Worm (Caenorhabditis elegans): Measurements from ENCODE around the gene plst-1.

plst-1 gene

DNA sequence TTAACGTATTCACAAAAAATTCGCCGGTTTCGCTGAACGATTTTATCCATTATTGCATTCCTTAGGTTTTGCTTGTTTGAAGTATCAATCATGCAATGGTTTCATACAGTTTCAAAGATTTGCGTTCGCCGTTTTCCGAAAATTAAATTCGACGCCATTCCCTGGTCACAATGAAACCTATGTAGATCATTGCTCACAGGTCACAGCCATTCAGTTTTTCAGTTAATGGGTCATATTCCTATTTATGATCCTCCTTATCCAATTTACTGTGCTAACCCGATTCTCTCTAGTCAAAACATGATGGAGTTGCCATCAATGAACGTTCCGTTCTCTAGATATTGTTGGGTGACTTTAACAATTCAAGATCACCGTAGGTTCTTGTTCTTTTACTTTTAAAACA is 24.5 kb upstream of the plst-1 start, which contains the start of gene F38A1.13:
F38A1.13 (plus strand) TSS at position 301 of the 400 bp plus-strand sequence.
- TF ChIP-seq mml-1 (tag; optimal IDR thresholded peaks at IDR 0.05) (no peak), tbx-2 (tag; optimal IDR thresholded peaks at IDR 0.05) (no peak), skn-1 (tag; optimal IDR thresholded peaks at IDR 0.05) (no peak), fkh-10 (GFP tag; optimal IDR thresholded peaks at IDR 0.05) (no peak), lin-39 (tag; optimal IDR thresholded peaks at IDR 0.05) (no peak), daf-12 (tag; optimal IDR thresholded peaks at IDR 0.05) (no peak), egl-27 (tag; optimal IDR thresholded peaks at IDR 0.05) (no peak), nhr-11 (tag; optimal IDR thresholded peaks at IDR 0.05) (no peak), sea-2 (GFP tag; optimal IDR thresholded peaks at IDR 0.05) (no peak), ztf-4 (tag; optimal IDR thresholded peaks at IDR 0.05) (no peak), nhr-237 (tag; optimal IDR thresholded peaks at IDR 0.05) (no peak), snpc-4 (tag; optimal IDR thresholded peaks at IDR 0.05) (no peak), lin-15B (tag; optimal IDR thresholded peaks at IDR 0.05) (no peak), pqm-1 (tag; optimal IDR thresholded peaks at IDR 0.05) (no peak), R02D3.7 (tag; optimal IDR thresholded peaks at IDR 0.05) (no peak), fos-1 (tag; optimal IDR thresholded peaks at IDR 0.05) (no peak), ceh-28 (tag; optimal IDR thresholded peaks at IDR 0.05) (no peak), unc-39 (tag; optimal IDR thresholded peaks at IDR 0.05) (no peak)

ce11 chrIV:1266138-1266537 is 23.3 kb upstream of the plst-1 start:
- TF ChIP-seq elt-2 (tag; optimal IDR thresholded peaks at IDR 0.05): peak; percentile 97
- TF ChIP-seq pqm-1 (tag; optimal IDR thresholded peaks at IDR 0.05): peak; percentile 78
- TF ChIP-seq nfya-1 (tag; optimal IDR thresholded peaks at IDR 0.05; ENCODE audit: insufficient read depth): no peak
- peak; percentile 24 for TF ChIP-seq pha-4 (tag; optimal IDR thresholded peaks at IDR 0.05)
- TF ChIP-seq daf-12 (tag; optimal IDR thresholded peaks at IDR 0.05): no peak
- no peak for TF ChIP-seq unc-62 (GFP tag; optimal IDR thresholded peaks at IDR 0.05)
- no peak for TF ChIP-seq egl-27 (tag; optimal IDR thresholded peaks at IDR 0.05)
- TF ChIP-seq jun-1 (tag; optimal IDR thresholded peaks at IDR 0.05): peak; percentile 61
- TF ChIP-seq unc-39 (tag; optimal IDR thresholded peaks at IDR 0.05): no peak
- no peak for TF ChIP-seq nhr-25 (tag; optimal IDR thresholded peaks at IDR 0.05)

DNA sequence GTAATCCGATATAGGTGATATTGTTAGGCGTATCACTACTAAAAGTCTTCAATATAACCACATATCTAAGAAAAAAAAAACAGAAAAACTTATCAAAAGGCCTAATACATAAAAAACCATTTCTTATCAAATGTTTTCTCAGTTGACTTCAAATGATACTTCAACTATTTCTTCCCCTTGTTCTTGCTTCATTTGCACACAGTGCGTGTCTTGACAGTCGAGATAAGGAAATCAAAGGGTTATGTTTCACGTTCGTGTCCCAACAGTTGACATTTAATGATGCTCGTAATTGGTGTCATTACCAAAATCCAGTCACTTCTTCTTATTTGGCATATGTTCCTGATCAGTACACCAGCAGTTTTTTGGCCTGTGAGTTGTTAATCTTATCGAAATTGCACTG is 22.7 kb upstream of the plst-1 start, which contains the start of gene clec-170:
clec-170 (plus strand) TSS at position 143 of the 400 bp plus-strand sequence.
- peak; percentile 12 for TF ChIP-seq pqm-1 (tag; optimal IDR thresholded peaks at IDR 0.05)
- peak; percentile 81 for TF ChIP-seq elt-2 (tag; optimal IDR thresholded peaks at IDR 0.05)
- TF ChIP-seq ztf-11 (tag; optimal IDR thresholded peaks at IDR 0.05): no peak

DNA sequence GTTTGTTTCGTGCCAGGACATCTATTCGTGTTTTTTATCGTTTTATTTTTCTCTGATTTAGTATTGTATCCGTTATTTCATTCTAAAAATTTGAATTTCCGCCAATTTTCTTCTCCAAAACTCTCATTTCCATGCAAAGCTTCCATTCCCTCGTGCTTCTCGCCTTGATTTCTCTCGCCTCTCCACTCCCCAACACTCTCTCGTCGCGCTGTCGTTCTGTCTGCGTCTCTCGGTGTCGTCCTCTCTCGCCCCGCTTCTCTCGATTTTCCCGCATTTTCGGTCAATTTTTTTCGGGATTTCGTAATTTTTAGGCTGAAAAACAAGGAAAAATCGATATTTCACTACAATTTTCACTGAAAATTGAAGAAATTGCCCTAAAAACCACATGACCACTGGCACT is 14.8 kb upstream of the plst-1 start, which contains the start of gene C09E9.1:
C09E9.1 (plus strand) TSS at position 286 of the 400 bp plus-strand sequence.
- TF ChIP-seq mml-1 (tag; optimal IDR thresholded peaks at IDR 0.05) (no peak), nhr-23 (tag; optimal IDR thresholded peaks at IDR 0.05) (peak; percentile 6), nhr-76 (tag; optimal IDR thresholded peaks at IDR 0.05) (no peak), daf-12 (tag; optimal IDR thresholded peaks at IDR 0.05) (no peak), fkh-2 (tag; optimal IDR thresholded peaks at IDR 0.05) (no peak), hmg-11 (tag; optimal IDR thresholded peaks at IDR 0.05) (peak; percentile 80), sea-2 (GFP tag; optimal IDR thresholded peaks at IDR 0.05) (no peak), nhr-237 (tag; optimal IDR thresholded peaks at IDR 0.05) (no peak), ceh-28 (tag; optimal IDR thresholded peaks at IDR 0.05) (peak; percentile 61), ceh-9 (tag; optimal IDR thresholded peaks at IDR 0.05) (no peak), egl-5 (tag; optimal IDR thresholded peaks at IDR 0.05) (no peak), pha-4 (tag; optimal IDR thresholded peaks at IDR 0.05) (peak; percentile 39), ZK546.5 (tag; optimal IDR thresholded peaks at IDR 0.05) (no peak), ceh-16 (tag; optimal IDR thresholded peaks at IDR 0.05) (no peak), nhr-25 (tag; optimal IDR thresholded peaks at IDR 0.05) (peak; percentile 14), elt-2 (tag; optimal IDR thresholded peaks at IDR 0.05) (peak; percentile 72), nhr-11 (tag; optimal IDR thresholded peaks at IDR 0.05) (no peak), lin-39 (tag; optimal IDR thresholded peaks at IDR 0.05) (peak; percentile 63), snpc-4 (tag; optimal IDR thresholded peaks at IDR 0.05) (peak; percentile 15), fkh-10 (GFP tag; optimal IDR thresholded peaks at IDR 0.05) (peak; percentile 8), nfya-1 (tag; optimal IDR thresholded peaks at IDR 0.05; ENCODE audit: insufficient read depth) (peak; percentile 79), jun-1 (tag; optimal IDR thresholded peaks at IDR 0.05) (peak; percentile 62), ztf-11 (tag; optimal IDR thresholded peaks at IDR 0.05) (no peak), nhr-12 (tag; optimal IDR thresholded peaks at IDR 0.05) (no peak), lsy-12 (tag; optimal IDR thresholded peaks at IDR 0.05) (no peak), ama-1 (optimal IDR thresholded peaks at IDR 0.05) (no peak), R02D3.7 (tag; optimal IDR thresholded peaks at IDR 0.05) (no peak), lin-15B (tag; optimal IDR thresholded peaks at IDR 0.05) (peak; percentile 88), egl-27 (tag; optimal IDR thresholded peaks at IDR 0.05) (no peak), pqm-1 (tag; optimal IDR thresholded peaks at IDR 0.05) (no peak), nhr-67 (tag; optimal IDR thresholded peaks at IDR 0.05) (no peak), aly-2 (tag; optimal IDR thresholded peaks at IDR 0.05) (no peak), unc-62 (GFP tag; optimal IDR thresholded peaks at IDR 0.05) (no peak), elt-1 (tag; optimal IDR thresholded peaks at IDR 0.05) (no peak), elt-3 (tag; optimal IDR thresholded peaks at IDR 0.05) (no peak), ceh-82 (tag; optimal IDR thresholded peaks at IDR 0.05) (no peak), fos-1 (tag; optimal IDR thresholded peaks at IDR 0.05) (no peak), mdl-1 (tag; optimal IDR thresholded peaks at IDR 0.05) (peak; percentile 97), nhr-28 (tag; optimal IDR thresholded peaks at IDR 0.05) (no peak), eor-1 (tag; optimal IDR thresholded peaks at IDR 0.05) (no peak), tbx-2 (tag; optimal IDR thresholded peaks at IDR 0.05) (no peak), unc-39 (tag; optimal IDR thresholded peaks at IDR 0.05) (no peak)

Data from whole organism, L3 larva.